Fruit fly (Drosophila melanogaster): ENCODE results near the gene vn.

Gene vn

DNA sequence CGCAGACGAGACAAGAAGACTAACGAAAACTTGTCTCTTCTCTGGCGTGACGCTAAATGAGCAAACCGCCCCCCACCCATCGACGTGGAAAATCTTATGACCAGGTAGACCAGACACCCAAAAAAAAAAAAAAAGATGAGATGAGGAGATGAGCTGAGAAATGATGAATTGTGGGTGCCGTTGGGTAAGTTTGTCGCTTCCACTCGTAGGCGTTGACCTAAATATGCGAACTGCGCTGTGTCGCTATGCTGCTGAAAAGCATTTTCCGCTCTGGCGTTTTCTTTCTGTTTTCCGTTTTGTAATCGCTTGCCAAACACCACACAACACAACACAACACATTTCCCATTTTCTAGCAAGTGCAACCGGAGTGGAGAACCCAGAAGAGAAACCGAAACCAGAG, 6.6 kb downstream of the vn start (continued):
- TF ChIP-seq ERR (GFP tag; optimal IDR thresholded peaks at IDR 0.05) (no peak), CTCF (GFP tag; optimal IDR thresholded peaks at IDR 0.05) (no peak), NfI (GFP tag; optimal IDR thresholded peaks at IDR 0.05) (no peak), CG13775 (GFP tag; optimal IDR thresholded peaks at IDR 0.05) (no peak), CG2199 (GFP tag; IDR thresholded peaks at IDR 0.05) (no peak), pan (optimal IDR thresholded peaks at IDR 0.05) (no peak), pan (GFP tag; optimal IDR thresholded peaks at IDR 0.05 in 1 of 2, IDR thresholded peaks at IDR 0.05 in 1 of 2) (peak in 1 of 2 experiments; percentile 30), Atf6 (GFP tag; IDR thresholded peaks at IDR 0.05) (no peak), Optix (GFP tag; IDR thresholded peaks at IDR 0.05) (no peak), CG6765 (GFP tag; optimal IDR thresholded peaks at IDR 0.05) (no peak), ttk (GFP tag; IDR thresholded peaks at IDR 0.05) (no peak)

DNA sequence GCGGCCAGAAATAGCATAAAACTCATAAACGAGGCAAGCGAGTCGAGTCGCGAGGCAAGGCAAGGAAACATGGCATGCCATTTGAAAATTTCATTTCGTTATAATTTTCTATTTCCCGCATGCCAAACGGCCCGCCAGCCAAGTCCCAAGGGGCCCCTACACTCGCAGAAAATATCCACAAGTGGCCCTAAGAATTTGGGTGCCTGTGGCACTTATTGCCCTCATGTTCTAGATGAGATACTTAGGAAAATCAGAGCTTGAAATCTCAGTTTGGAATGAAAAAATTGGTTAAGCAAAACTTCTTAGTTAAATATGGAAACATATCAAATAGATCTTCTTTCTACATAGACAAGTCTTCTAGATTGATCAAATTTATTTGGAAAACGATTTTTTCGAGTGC, 7.2 kb downstream of the vn start:
- TF ChIP-seq grau (tag; optimal IDR thresholded peaks at IDR 0.05) (peak; percentile 28), bcd (GFP tag; optimal IDR thresholded peaks at IDR 0.05) (no peak), slbo (GFP tag; IDR thresholded peaks at IDR 0.05) (peak; percentile 20; the same call in 1 of the 2 replicates), ERR (GFP tag; optimal IDR thresholded peaks at IDR 0.05) (no peak), sd (tag; optimal IDR thresholded peaks at IDR 0.05) (peak; percentile 39), inv (GFP tag; IDR thresholded peaks at IDR 0.05; ENCODE audit: partially characterized antibody) (no peak), CG8388 (GFP tag; optimal IDR thresholded peaks at IDR 0.05) (no peak), Deaf1 (tag; optimal IDR thresholded peaks at IDR 0.05) (peak; percentile 12), Ssrp (tag; optimal IDR thresholded peaks at IDR 0.05) (peak; percentile 12), sens (GFP tag) (peak; percentile 78), CG10462 (GFP tag; optimal IDR thresholded peaks at IDR 0.05) (no peak), cg (GFP tag; optimal IDR thresholded peaks at IDR 0.05) (no peak), CG10543 (GFP tag; optimal IDR thresholded peaks at IDR 0.05) (peak; percentile 26), CG9876 (GFP tag; optimal IDR thresholded peaks at IDR 0.05) (no peak), nmo (GFP tag; optimal IDR thresholded peaks at IDR 0.05) (peak; percentile 5), Rfx (GFP tag; IDR thresholded peaks at IDR 0.05) (peak; percentile 27; the same call in 1 of the 2 replicates), Dll (GFP tag; IDR thresholded peaks at IDR 0.05; ENCODE audit: partially characterized antibody) (no peak), run (tag; optimal IDR thresholded peaks at IDR 0.05) (no peak), CG10431 (GFP tag; optimal IDR thresholded peaks at IDR 0.05) (no peak), pzg (GFP tag; optimal IDR thresholded peaks at IDR 0.05) (no peak), Rx (GFP tag; IDR thresholded peaks at IDR 0.05) (no peak), CG15011 (GFP tag; optimal IDR thresholded peaks at IDR 0.05) (no peak), Med (GFP tag) (peak; percentile 65), ranshi (GFP tag; IDR thresholded peaks at IDR 0.05) (peak; percentile 34; the same call in 1 of the 2 replicates), lmd (GFP tag; IDR thresholded peaks at IDR 0.05) (peak; percentile 45), CG14441 (GFP tag; IDR thresholded peaks at IDR 0.05) (0 out of 2 replicates have a peak, but pooled peaks have one; percentile 17), MESR4 (GFP tag; optimal IDR thresholded peaks at IDR 0.05) (no peak), CG4854 (GFP tag; optimal IDR thresholded peaks at IDR 0.05) (no peak), toy (GFP tag; IDR thresholded peaks at IDR 0.05) (no peak), NFAT (GFP tag; IDR thresholded peaks at IDR 0.05) (0 out of 2 replicates have a peak, but pooled peaks have one; percentile 17), CG4404 (GFP tag; IDR thresholded peaks at IDR 0.05) (no peak), row (GFP tag; IDR thresholded peaks at IDR 0.05) (peak; percentile 51), D19A (tag; optimal IDR thresholded peaks at IDR 0.05) (peak; percentile 7), Fer1 (GFP tag; optimal IDR thresholded peaks at IDR 0.05) (no peak), CG6175 (GFP tag; IDR thresholded peaks at IDR 0.05) (peak; percentile 72; the same call in 2 of the 3 replicates), Gug (GFP tag; IDR thresholded peaks at IDR 0.05) (0 out of 4 replicates have a peak, but pooled peaks have one; percentile 12), CG32532 (GFP tag; IDR thresholded peaks at IDR 0.05) (peak; percentile 44; the same call in 1 of the 2 replicates), lab (GFP tag; optimal IDR thresholded peaks at IDR 0.05) (no peak), Sox102F (GFP tag; optimal IDR thresholded peaks at IDR 0.05) (peak; percentile 23), CG13424 (tag; optimal IDR thresholded peaks at IDR 0.05) (peak; percentile 35), Hr51 (GFP tag; optimal IDR thresholded peaks at IDR 0.05) (peak in 1 of 2 experiments; percentile 22)

Data from whole organism, embryonic.